Fruit fly (Drosophila melanogaster) whole organism, embryonic: Measurements from ENCODE around the gene CG42340.

ENCODE experiments used
- CG10321 ChIP-seq: fragments of 200-800 bp; sonication (Bioruptor generic); IDR thresholded peaks from 2 replicates; pipeline ENCODE4 v1.3.6; 2022; ENCODE audit warnings: missing biosample characterization, missing genetic modification characterization
- CG10431 ChIP-seq: fragments of 200-800 bp; sonication (Bioruptor generic); optimal IDR thresholded peaks from 3 replicates; lab custom pipeline; 2018; ENCODE audit warnings: missing biosample characterization, mild to moderate bottlenecking, missing genetic modification characterization
- CG10979 ChIP-seq: fragments of 200-800 bp; sonication (Bioruptor generic); optimal IDR thresholded peaks from 2 replicates; lab custom pipeline; 2018; ENCODE audit warnings: missing biosample characterization, mild to moderate bottlenecking, missing genetic modification characterization, moderate library complexity
- CG12391 ChIP-seq: fragments of 200-800 bp; sonication (Bioruptor generic); optimal IDR thresholded peaks from 3 replicates; lab custom pipeline; 2018; ENCODE audit warnings: missing biosample characterization, mild to moderate bottlenecking, missing genetic modification characterization, moderate library complexity
- CG12769 ChIP-seq: fragments of 200-800 bp; sonication (Bioruptor generic); optimal IDR thresholded peaks from 2 replicates; lab custom pipeline; 2019; ENCODE audit warnings: missing biosample characterization, mild to moderate bottlenecking, missing genetic modification characterization, moderate library complexity
- CG14014 ChIP-seq: fragments of 200-800 bp; sonication (Bioruptor generic); IDR thresholded peaks from 2 replicates; pipeline ENCODE4 v1.3.6; 2022; ENCODE audit warnings: missing biosample characterization, missing genetic modification characterization
- CG15269 ChIP-seq: fragments of 200-800 bp; sonication (Bioruptor generic); optimal IDR thresholded peaks from 2 replicates; lab custom pipeline; 2018; ENCODE audit warnings: missing biosample characterization, mild to moderate bottlenecking, missing genetic modification characterization, moderate library complexity
- CG16815 ChIP-seq: fragments of 200-800 bp; sonication (Bioruptor generic); optimal IDR thresholded peaks from 3 replicates; lab custom pipeline; 2017; ENCODE audit warnings: missing biosample characterization, mild to moderate bottlenecking, missing genetic modification characterization
- CG2120 ChIP-seq: fragments of 200-800 bp; sonication (Bioruptor generic); optimal IDR thresholded peaks from 3 replicates; lab custom pipeline; 2016; ENCODE audit warnings: missing biosample characterization, missing genetic modification characterization
- CG2199 ChIP-seq: fragments of 200-800 bp; sonication (Bioruptor generic); IDR thresholded peaks from 3 replicates; pipeline ENCODE4 v1.3.6; 2022; ENCODE audit warnings: missing biosample characterization, missing genetic modification characterization
- CG2678 ChIP-seq: fragments of 200-800 bp; sonication (Bioruptor generic); optimal IDR thresholded peaks from 3 replicates; lab custom pipeline; 2019; ENCODE audit warnings: missing biosample characterization, mild to moderate bottlenecking, missing genetic modification characterization, moderate library complexity
- CG2712 ChIP-seq: fragments of 200-800 bp; optimal IDR thresholded peaks from 3 replicates; lab custom pipeline; 2019; ENCODE audit warnings: missing biosample characterization, mild to moderate bottlenecking, missing genetic modification characterization, moderate library complexity
- CG32532 ChIP-seq: fragments of 200-800 bp; sonication (Bioruptor generic); IDR thresholded peaks from 2 replicates; pipeline ENCODE4 v1.3.6; 2022; ENCODE audit warnings: missing biosample characterization, missing genetic modification characterization
- CG3281 ChIP-seq: fragments of 200-800 bp; sonication (Bioruptor generic); optimal IDR thresholded peaks from 3 replicates; lab custom pipeline; 2017; ENCODE audit warnings: missing biosample characterization, mild to moderate bottlenecking, missing genetic modification characterization
- CG4424 ChIP-seq: fragments of 200-800 bp; sonication (Bioruptor generic); optimal IDR thresholded peaks from 3 replicates; lab custom pipeline; 2016; ENCODE audit warnings: missing biosample characterization, missing genetic modification characterization
- CG8290 ChIP-seq, 3 experiments: fragments of 200-800 bp; sonication (Bioruptor generic); optimal IDR thresholded peaks; 2 replicates each; lab custom pipeline; 2016 to 2019; ENCODE audit warnings: missing biosample characterization in 3 of 3, missing genetic modification characterization in 3 of 3, mild to moderate bottlenecking in 2 of 3, moderate library complexity in 1 of 3
- CG9876 ChIP-seq: fragments of 200-800 bp; sonication (Bioruptor generic); optimal IDR thresholded peaks from 2 replicates; lab custom pipeline; 2016; ENCODE audit warnings: missing biosample characterization, missing genetic modification characterization
- CHES-1-like ChIP-seq: fragments of 200-800 bp; sonication (Bioruptor generic); optimal IDR thresholded peaks from 2 replicates; lab custom pipeline; 2016; ENCODE audit warnings: missing biosample characterization, missing genetic modification characterization
- Doc2 ChIP-seq: fragments of 200-800 bp; sonication (Bioruptor generic); IDR thresholded peaks from 2 replicates; pipeline ENCODE4 v1.3.6; 2022; ENCODE audit warnings: missing biosample characterization, missing genetic modification characterization
- E2f2 ChIP-seq: fragments of 200-800 bp; sonication (Bioruptor generic); IDR thresholded peaks from 2 replicates; pipeline ENCODE4 v1.3.6; 2022; ENCODE audit warnings: missing biosample characterization, missing genetic modification characterization
- Fer2 ChIP-seq: fragments of 200-800 bp; sonication (Bioruptor generic); optimal IDR thresholded peaks from 2 replicates; lab custom pipeline; 2018; ENCODE audit warnings: missing biosample characterization, mild to moderate bottlenecking, missing genetic modification characterization, moderate library complexity
- Med ChIP-seq: fragments of 200-800 bp; sonication (Bioruptor generic); peaks from one replicate; lab custom pipeline; 2016; ENCODE audit warnings: missing biosample characterization, missing genetic modification characterization, mild to moderate bottlenecking, inconsistent platforms, moderate library complexity
- NFAT ChIP-seq: fragments of 200-800 bp; sonication (Bioruptor generic); IDR thresholded peaks from 2 replicates; pipeline ENCODE4 v1.3.6; 2022; ENCODE audit warnings: missing biosample characterization, missing genetic modification characterization
- Neu2 ChIP-seq: fragments of 200-800 bp; sonication (Bioruptor generic); optimal IDR thresholded peaks from 3 replicates; lab custom pipeline; 2016; ENCODE audit warnings: missing biosample characterization, missing genetic modification characterization, borderline replicate concordance
- PHDP ChIP-seq: fragments of 200-800 bp; sonication (Bioruptor generic); optimal IDR thresholded peaks from 3 replicates; lab custom pipeline; 2018; ENCODE audit warnings: missing biosample characterization, mild to moderate bottlenecking, missing genetic modification characterization, moderate library complexity
- Poxn ChIP-seq: fragments of 200-800 bp; sonication (Bioruptor generic); IDR thresholded peaks from 2 replicates; pipeline ENCODE4 v1.3.6; 2022; ENCODE audit warnings: missing biosample characterization, missing genetic modification characterization
- Sin3A ChIP-seq: fragments of >200 bp; optimal IDR thresholded peaks from 2 replicates; lab custom pipeline; 2018
- Vsx1 ChIP-seq: fragments of 200-800 bp; sonication (Bioruptor generic); optimal IDR thresholded peaks from 2 replicates; lab custom pipeline; 2017; ENCODE audit warnings: missing biosample characterization, mild to moderate bottlenecking, missing genetic modification characterization, missing genetic modification reagents
- abd-A ChIP-seq: fragments of 200-800 bp; sonication (Bioruptor generic); optimal IDR thresholded peaks from 3 replicates; lab custom pipeline; 2019; ENCODE audit warnings: missing biosample characterization, mild to moderate bottlenecking, missing genetic modification characterization, moderate library complexity
- chinmo ChIP-seq: fragments of 200-800 bp; sonication (Bioruptor generic); IDR thresholded peaks from 4 replicates; pipeline ENCODE4 v1.3.6; 2022; ENCODE audit warnings: missing biosample characterization, missing genetic modification characterization; ENCODE audit not compliant: partially characterized antibody
- crol ChIP-seq: fragments of 200-800 bp; sonication (Bioruptor generic); IDR thresholded peaks from 2 replicates; pipeline ENCODE4 v1.3.6; 2022; ENCODE audit warnings: missing biosample characterization, missing genetic modification characterization
- dan ChIP-seq: fragments of 200-800 bp; sonication (Bioruptor generic); IDR thresholded peaks from 2 replicates; pipeline ENCODE4 v1.3.6; 2022; ENCODE audit warnings: missing biosample characterization, missing genetic modification characterization
- dysf ChIP-seq: fragments of 200-800 bp; sonication (Bioruptor generic); IDR thresholded peaks from 3 replicates; pipeline ENCODE4 v1.3.6; 2022; ENCODE audit warnings: missing biosample characterization, missing genetic modification characterization
- ems ChIP-seq: fragments of 200-800 bp; sonication (Bioruptor generic); optimal IDR thresholded peaks from 3 replicates; lab custom pipeline; 2016; ENCODE audit warnings: missing biosample characterization, missing genetic modification characterization
- en ChIP-seq: fragments of 200-800 bp; sonication (Bioruptor generic); optimal IDR thresholded peaks from 2 replicates; lab custom pipeline; 2016; ENCODE audit warnings: missing biosample characterization, missing genetic modification characterization
- fd102C ChIP-seq: fragments of 200-800 bp; sonication (Bioruptor generic); optimal IDR thresholded peaks from 2 replicates; lab custom pipeline; 2018; ENCODE audit warnings: missing biosample characterization, mild to moderate bottlenecking, missing genetic modification characterization, moderate library complexity
- grau ChIP-seq: fragments of 200-800 bp; optimal IDR thresholded peaks from 3 replicates; lab custom pipeline; 2019; ENCODE audit warnings: missing biosample characterization, mild to moderate bottlenecking, missing genetic modification characterization, moderate library complexity
- grn ChIP-seq: fragments of 200-800 bp; sonication (Bioruptor generic); optimal IDR thresholded peaks from 3 replicates; lab custom pipeline; 2017; ENCODE audit warnings: missing biosample characterization, missing genetic modification characterization
- lilli ChIP-seq: fragments of 200-800 bp; sonication (Bioruptor generic); optimal IDR thresholded peaks from 3 replicates; lab custom pipeline; 2016; ENCODE audit warnings: missing biosample characterization, missing genetic modification characterization
- mirr ChIP-seq: fragments of 200-800 bp; sonication (Bioruptor generic); optimal IDR thresholded peaks from 3 replicates; lab custom pipeline; 2018; ENCODE audit warnings: missing biosample characterization, mild to moderate bottlenecking, missing genetic modification characterization
- nerfin-2 ChIP-seq: fragments of 200-800 bp; sonication (Bioruptor generic); IDR thresholded peaks from 2 replicates; pipeline ENCODE4 v1.3.6; 2022; ENCODE audit warnings: missing biosample characterization, missing genetic modification characterization; ENCODE audit not compliant: partially characterized antibody
- otp ChIP-seq: fragments of 200-800 bp; sonication (Bioruptor generic); IDR thresholded peaks from 3 replicates; pipeline ENCODE4, ENCODE4 v1.3.6; 2022; ENCODE audit warnings: missing biosample characterization, missing genetic modification characterization
- repo ChIP-seq: fragments of 200-800 bp; sonication (Bioruptor generic); optimal IDR thresholded peaks from 2 replicates; lab custom pipeline; 2016; ENCODE audit warnings: missing biosample characterization, missing genetic modification characterization
- rib ChIP-seq: fragments of 200-800 bp; sonication (Bioruptor generic); IDR thresholded peaks from 2 replicates; pipeline ENCODE4 v1.3.6; 2022; ENCODE audit warnings: missing biosample characterization, missing genetic modification characterization
- row ChIP-seq: fragments of 200-800 bp; sonication (Bioruptor generic); IDR thresholded peaks from 3 replicates; pipeline ENCODE4 v1.3.6; 2022; ENCODE audit warnings: missing biosample characterization, missing genetic modification characterization
- sd ChIP-seq: fragments of 200-800 bp; sonication (Bioruptor generic); optimal IDR thresholded peaks from 3 replicates; lab custom pipeline; 2018; ENCODE audit warnings: missing biosample characterization, mild to moderate bottlenecking, missing genetic modification characterization, moderate library complexity
- sug ChIP-seq: fragments of 200-800 bp; optimal IDR thresholded peaks from 2 replicates; lab custom pipeline; 2019; ENCODE audit warnings: missing biosample characterization, mild to moderate bottlenecking, missing genetic modification characterization, moderate library complexity
- tna ChIP-seq: fragments of 200-800 bp; sonication (Bioruptor generic); IDR thresholded peaks from 2 replicates; pipeline ENCODE4 v1.3.6; 2022; ENCODE audit warnings: missing biosample characterization, missing genetic modification characterization; ENCODE audit not compliant: partially characterized antibody
- unc-4 ChIP-seq: fragments of 200-800 bp; sonication (Bioruptor generic); IDR thresholded peaks from 2 replicates; pipeline ENCODE4 v1.3.6; 2022; ENCODE audit warnings: missing biosample characterization, missing genetic modification characterization; ENCODE audit not compliant: partially characterized antibody
- zen ChIP-seq: fragments of 200-800 bp; sonication (Bioruptor generic); optimal IDR thresholded peaks from 3 replicates; lab custom pipeline; 2018; ENCODE audit warnings: missing biosample characterization, mild to moderate bottlenecking, missing genetic modification characterization, moderate library complexity
- zen2 ChIP-seq: fragments of 200-800 bp; sonication (Bioruptor generic); IDR thresholded peaks from 3 replicates; pipeline ENCODE4 v1.3.6; 2022; ENCODE audit warnings: missing biosample characterization, missing genetic modification characterization; ENCODE audit not compliant: partially characterized antibody

Gene CG42340

dm6 chrX:6546970-6547369 lies 22.8 kb upstream of the CG42340 start:
- TF ChIP-seq E2f2 (GFP tag; lab: Robert Waterston, UW) (no peak), CG9876 (GFP tag; lab: Kevin White, UChicago) (no peak), Med (GFP tag; lab: Kevin White, UChicago) (peak; percentile 77), grau (peak; percentile 64), CG2199 (GFP tag; lab: Robert Waterston, UW) (no peak), row (GFP tag; lab: Robert Waterston, UW) (peak; percentile 24; the same call in 1 of the 3 replicates), PHDP (tag; lab: Kevin White, UChicago) (peak; percentile 24), CG12769 (peak; percentile 28), fd102C (GFP tag; lab: Kevin White, UChicago) (no peak), chinmo (0 out of 4 replicates have a peak, but pooled peaks have one; percentile 27), mirr (GFP tag; lab: Kevin White, UChicago) (peak; percentile 9), sug (tag; lab: Kevin White, UChicago) (peak; percentile 5), CG3281 (peak; percentile 37), Doc2 (GFP tag; lab: Robert Waterston, UW) (no peak), CG15269 (tag; lab: Kevin White, UChicago) (no peak), Vsx1 (peak; percentile 2), sd (tag; lab: Kevin White, UChicago) (peak; percentile 46), CG2120 (GFP tag; lab: Kevin White, UChicago) (peak; percentile 12), grn (GFP tag; lab: Kevin White, UChicago) (peak; percentile 49), dysf (GFP tag; lab: Robert Waterston, UW) (no peak), CG10431 (GFP tag; lab: Kevin White, UChicago) (no peak), NFAT (GFP tag; lab: Robert Waterston, UW) (no peak), CG2678 (tag; lab: Kevin White, UChicago) (peak; percentile 30), CG8290 (GFP tag; optimal IDR thresholded peaks at IDR 0.05; lab: Kevin White, UChicago) (no peak), CG8290 (tag; optimal IDR thresholded peaks at IDR 0.05; lab: Kevin White, UChicago) (peak in 1 of 2 experiments; percentile 12), CG10979 (tag; lab: Kevin White, UChicago) (no peak), CG16815 (GFP tag; lab: Kevin White, UChicago) (no peak), tna (no peak), CG14014 (no peak), Neu2 (GFP tag; lab: Kevin White, UChicago) (no peak)

DNA sequence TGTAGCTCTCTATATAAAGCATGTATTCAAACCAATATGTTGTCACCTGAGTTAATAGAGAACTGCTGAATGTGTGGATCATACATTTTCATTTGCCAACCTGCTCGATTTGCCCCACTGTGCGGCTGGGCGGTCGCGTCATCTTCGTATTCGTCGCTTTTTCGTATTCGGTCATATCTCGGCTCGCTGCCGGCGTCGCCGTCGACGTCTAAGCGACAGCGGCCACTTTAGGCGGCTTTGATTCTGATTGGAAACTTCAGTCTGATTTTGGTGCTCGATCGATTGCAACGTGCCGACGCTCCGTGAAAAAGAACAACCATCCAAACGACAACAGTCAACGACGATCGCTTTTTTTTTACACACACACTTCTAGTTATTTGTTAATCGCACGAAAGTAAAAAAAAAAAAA lies 21.7 kb upstream of the CG42340 start:
- TF ChIP-seq CG2712 (tag; lab: Kevin White, UChicago) (no peak), zen2 (GFP tag; lab: Robert Waterston, UW) (no peak), dan (no peak), nerfin-2 (GFP tag; lab: Robert Waterston, UW) (no peak), lilli (no peak), en (GFP tag; lab: Kevin White, UChicago) (no peak), crol (GFP tag; lab: Robert Waterston, UW) (no peak), unc-4 (GFP tag; lab: Robert Waterston, UW) (no peak), abd-A (tag; lab: Kevin White, UChicago) (no peak), rib (GFP tag; lab: Robert Waterston, UW) (no peak), zen (tag; lab: Kevin White, UChicago) (no peak), repo (GFP tag; lab: Kevin White, UChicago) (no peak), Sin3A (no peak), otp (no peak), CG4424 (GFP tag; lab: Kevin White, UChicago) (no peak), ems (GFP tag; lab: Kevin White, UChicago) (no peak), CG10979 (tag; lab: Kevin White, UChicago) (no peak), CG10321 (GFP tag; lab: Robert Waterston, UW) (no peak), Fer2 (tag; lab: Kevin White, UChicago) (no peak), Poxn (GFP tag; lab: Robert Waterston, UW) (no peak), CG9876 (GFP tag; lab: Kevin White, UChicago) (no peak), CG12391 (tag; lab: Kevin White, UChicago) (no peak), CHES-1-like (GFP tag; lab: Kevin White, UChicago) (no peak), CG32532 (GFP tag; lab: Robert Waterston, UW) (0 out of 2 replicates have a peak, but pooled peaks have one; percentile 14)
